Comparison of ENCODE assay signal across 2 worm cellular contexts in the genomic region with DNA sequence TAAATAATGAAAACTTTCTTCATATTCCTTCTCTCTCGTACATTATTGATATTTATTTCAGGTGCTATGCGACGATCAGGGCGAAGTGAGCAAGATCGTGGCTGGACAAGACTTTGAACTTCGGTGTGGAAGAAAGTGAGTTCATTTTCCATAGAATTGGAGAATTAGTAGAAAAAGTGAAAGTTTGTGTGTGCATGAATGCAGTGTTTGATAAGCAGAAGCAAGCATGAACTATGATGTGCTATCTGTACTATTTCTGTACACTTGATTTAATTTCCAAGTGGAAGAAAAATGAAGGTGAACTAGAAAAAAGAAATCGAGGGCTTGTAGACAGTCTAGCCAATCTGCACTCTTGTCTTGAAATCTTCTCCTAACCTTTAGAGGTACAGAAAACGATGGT.
TF ChIP-seq lines count a peak whose summit lies in the region.

No protein-coding gene starts in this region.

TF ChIP-seq in whole organism, L1 larva, 84 proteins besides CTCF, POLR2A, EP300 and RAD21 (continued from another document):
- no peak for TF ChIP-seq mdl-1 (tag; optimal IDR thresholded peaks at IDR 0.05; lab: Kevin White, UChicago)
- no peak for TF ChIP-seq sup-37 (GFP tag; optimal IDR thresholded peaks at IDR 0.05; lab: Kevin White, UChicago)
- no peak for TF ChIP-seq pqm-1 (tag; optimal IDR thresholded peaks at IDR 0.05; lab: Kevin White, UChicago)
- 0 out of 2 replicates have a peak, but pooled peaks have one; percentile 9 for TF ChIP-seq nhr-19 (GFP tag; conservative IDR thresholded peaks at IDR 0.05; lab: Robert Waterston, UW)
- no peak for TF ChIP-seq sptf-1 (tag; optimal IDR thresholded peaks at IDR 0.05; lab: Kevin White, UChicago)
- peak; percentile 18 for TF ChIP-seq nhr-20 (tag; optimal IDR thresholded peaks at IDR 0.05; lab: Kevin White, UChicago)
- TF ChIP-seq fkh-4 (tag; optimal IDR thresholded peaks at IDR 0.05; lab: Kevin White, UChicago; ENCODE audit: borderline replicate concordance) = no peak
- no peak for TF ChIP-seq grh-1 (GFP tag; IDR thresholded peaks at IDR 0.05; lab: Robert Waterston, UW)
- peak; percentile 54 for TF ChIP-seq blmp-1 (tag; optimal IDR thresholded peaks at IDR 0.05; lab: Kevin White, UChicago)
- no peak for TF ChIP-seq fkh-10 (GFP tag; optimal IDR thresholded peaks at IDR 0.05; lab: Kevin White, UChicago)
- no peak for TF ChIP-seq tlp-1 (tag; optimal IDR thresholded peaks at IDR 0.05; lab: Kevin White, UChicago)
- no peak for TF ChIP-seq ceh-8 (GFP tag; optimal IDR thresholded peaks at IDR 0.05; lab: Kevin White, UChicago)
- no peak for TF ChIP-seq dpl-1 (GFP tag; optimal IDR thresholded peaks at IDR 0.05; lab: Kevin White, UChicago)
- TF ChIP-seq aha-1 (tag; optimal IDR thresholded peaks at IDR 0.05; lab: Kevin White, UChicago) = no peak
- TF ChIP-seq ceh-63 (GFP tag; optimal IDR thresholded peaks at IDR 0.05; lab: Kevin White, UChicago) = no peak
- TF ChIP-seq ceh-90 (tag; optimal IDR thresholded peaks at IDR 0.05; lab: Kevin White, UChicago) = no peak
- TF ChIP-seq nhr-76 (tag; optimal IDR thresholded peaks at IDR 0.05; lab: Kevin White, UChicago) = no peak
- TF ChIP-seq alr-1 (tag; optimal IDR thresholded peaks at IDR 0.05; lab: Kevin White, UChicago; ENCODE audit: borderline replicate concordance) = no peak
- TF ChIP-seq hlh-4 (tag; optimal IDR thresholded peaks at IDR 0.05; lab: Kevin White, UChicago) = no peak
- no peak for TF ChIP-seq sox-4 (tag; optimal IDR thresholded peaks at IDR 0.05; lab: Kevin White, UChicago)
- peak; percentile 76 for TF ChIP-seq elt-2 (tag; optimal IDR thresholded peaks at IDR 0.05; lab: Kevin White, UChicago)
- TF ChIP-seq fkh-8 (tag; optimal IDR thresholded peaks at IDR 0.05; lab: Kevin White, UChicago) = no peak
- no peak for TF ChIP-seq hlh-17 (GFP tag; optimal IDR thresholded peaks at IDR 0.05; lab: Kevin White, UChicago; ENCODE audit: borderline replicate concordance)
- TF ChIP-seq hpl-2 (GFP tag; optimal IDR thresholded peaks at IDR 0.05; lab: Kevin White, UChicago) = no peak
- no peak for TF ChIP-seq pax-3 (tag; optimal IDR thresholded peaks at IDR 0.05; lab: Kevin White, UChicago)
- TF ChIP-seq vab-15 (tag; optimal IDR thresholded peaks at IDR 0.05; lab: Kevin White, UChicago) = no peak
- no peak for TF ChIP-seq nhr-12 (tag; optimal IDR thresholded peaks at IDR 0.05; lab: Kevin White, UChicago)
- no peak for TF ChIP-seq Y116A8C.19 (tag; optimal IDR thresholded peaks at IDR 0.05; lab: Kevin White, UChicago; ENCODE audit: borderline replicate concordance)
- no peak for TF ChIP-seq xbp-1 (tag; optimal IDR thresholded peaks at IDR 0.05; lab: Kevin White, UChicago)
- TF ChIP-seq zag-1 (tag; optimal IDR thresholded peaks at IDR 0.05; lab: Kevin White, UChicago) = no peak
- TF ChIP-seq mep-1 (tag; optimal IDR thresholded peaks at IDR 0.05; lab: Kevin White, UChicago) = no peak
- no peak for TF ChIP-seq dsc-1 (tag; optimal IDR thresholded peaks at IDR 0.05; lab: Kevin White, UChicago)
- TF ChIP-seq efl-1 (optimal IDR thresholded peaks at IDR 0.05; lab: Kevin White, UChicago) = no peak
- no peak for TF ChIP-seq efl-1 (GFP tag; optimal IDR thresholded peaks at IDR 0.05 in 1 of 2; lab: Kevin White, UChicago)
- no peak for TF ChIP-seq rnt-1 (tag; optimal IDR thresholded peaks at IDR 0.05; lab: Kevin White, UChicago)
TF ChIP-seq in whole organism, L1 larva: peak in this region for 6.

TF ChIP-seq in whole organism, L4 larva, 104 proteins besides CTCF, POLR2A, EP300 and RAD21 (continued from another document):
- TF ChIP-seq tra-1 (GFP tag; IDR thresholded peaks at IDR 0.05; lab: Robert Waterston, UW) (0 out of 2 replicates have a peak, but pooled peaks have one; percentile 33), daf-19 (GFP tag; conservative IDR thresholded peaks at IDR 0.05; lab: Robert Waterston, UW) (no peak), snpc-4 (tag; optimal IDR thresholded peaks at IDR 0.05; lab: Kevin White, UChicago) (no peak), dpl-1 (GFP tag; optimal IDR thresholded peaks at IDR 0.05; lab: Kevin White, UChicago) (no peak), ztf-11 (tag; optimal IDR thresholded peaks at IDR 0.05; lab: Kevin White, UChicago) (no peak), nhr-25 (tag; optimal IDR thresholded peaks at IDR 0.05; lab: Kevin White, UChicago; ENCODE audit: borderline replicate concordance, insufficient read depth) (no peak), pqm-1 (tag; optimal IDR thresholded peaks at IDR 0.05; lab: Kevin White, UChicago) (peak; percentile 68), D1046.2 (GFP tag; IDR thresholded peaks at IDR 0.05; lab: Robert Waterston, UW) (no peak), skn-1 (tag; optimal IDR thresholded peaks at IDR 0.05; lab: Kevin White, UChicago) (no peak), mes-2 (tag; optimal IDR thresholded peaks at IDR 0.05; lab: Kevin White, UChicago; ENCODE audit: poor library complexity, severe bottlenecking) (peak; percentile 22), nhr-10 (tag; optimal IDR thresholded peaks at IDR 0.05; lab: Kevin White, UChicago) (peak; percentile 72), F44E2.7 (GFP tag; IDR thresholded peaks at IDR 0.05; lab: Robert Waterston, UW) (no peak), T20F7.1 (GFP tag; optimal IDR thresholded peaks at IDR 0.05; lab: Kevin White, UChicago) (peak; percentile 1), duxl-1 (tag; optimal IDR thresholded peaks at IDR 0.05; lab: Kevin White, UChicago; ENCODE audit: poor library complexity) (no peak), spr-3 (GFP tag; optimal IDR thresholded peaks at IDR 0.05; lab: Kevin White, UChicago) (no peak), nhr-48 (tag; optimal IDR thresholded peaks at IDR 0.05; lab: Kevin White, UChicago) (peak; percentile 70), ama-1 (optimal IDR thresholded peaks at IDR 0.05; lab: Kevin White, UChicago) (no peak), daf-16 (GFP tag; optimal IDR thresholded peaks at IDR 0.05; lab: Kevin White, UChicago) (no peak), daf-16 (tag; optimal IDR thresholded peaks at IDR 0.05; lab: Kevin White, UChicago) (peak; percentile 63), lir-3 (tag; optimal IDR thresholded peaks at IDR 0.05; lab: Kevin White, UChicago) (no peak), zfp-2 (tag; optimal IDR thresholded peaks at IDR 0.05; lab: Kevin White, UChicago) (no peak), madf-5 (GFP tag; IDR thresholded peaks at IDR 0.05; lab: Robert Waterston, UW) (no peak), ceh-82 (tag; optimal IDR thresholded peaks at IDR 0.05; lab: Kevin White, UChicago) (no peak), php-3 (GFP tag; IDR thresholded peaks at IDR 0.05; lab: Robert Waterston, UW) (no peak), set-16 (GFP tag; IDR thresholded peaks at IDR 0.05; lab: Robert Waterston, UW) (no peak), hlh-30 (tag; optimal IDR thresholded peaks at IDR 0.05; lab: Kevin White, UChicago; ENCODE audit: insufficient read depth) (peak; percentile 28), nhr-42 (GFP tag; IDR thresholded peaks at IDR 0.05; lab: Robert Waterston, UW) (no peak), Y105C5A.15 (GFP tag; IDR thresholded peaks at IDR 0.05; lab: Robert Waterston, UW) (no peak), lin-29 (GFP tag; IDR thresholded peaks at IDR 0.05; lab: Robert Waterston, UW) (no peak), daf-8 (GFP tag; IDR thresholded peaks at IDR 0.05; lab: Robert Waterston, UW) (no peak), tag-97 (GFP tag; IDR thresholded peaks at IDR 0.05; lab: Robert Waterston, UW) (no peak), fkh-10 (GFP tag; optimal IDR thresholded peaks at IDR 0.05; lab: Kevin White, UChicago) (no peak), spr-1 (tag; optimal IDR thresholded peaks at IDR 0.05; lab: Kevin White, UChicago) (no peak), F10B5.3 (tag; optimal IDR thresholded peaks at IDR 0.05; lab: Kevin White, UChicago) (no peak), R02D3.7 (tag; optimal IDR thresholded peaks at IDR 0.05; lab: Kevin White, UChicago) (no peak), cey-2 (tag; optimal IDR thresholded peaks at IDR 0.05; lab: Kevin White, UChicago; ENCODE audit: borderline replicate concordance, insufficient read depth) (no peak), mxl-3 (GFP tag; optimal IDR thresholded peaks at IDR 0.05; lab: Kevin White, UChicago) (peak; percentile 25), lsy-2 (tag; optimal IDR thresholded peaks at IDR 0.05; lab: Kevin White, UChicago) (no peak), F37D6.2 (tag; optimal IDR thresholded peaks at IDR 0.05; lab: Kevin White, UChicago) (no peak), Y75B8A.6 (GFP tag; IDR thresholded peaks at IDR 0.05; lab: Robert Waterston, UW) (no peak), mdt-29 (GFP tag; IDR thresholded peaks at IDR 0.05; lab: Robert Waterston, UW) (no peak), zfp-3 (GFP tag; conservative IDR thresholded peaks at IDR 0.05; lab: Robert Waterston, UW) (no peak), lin-38 (GFP tag; IDR thresholded peaks at IDR 0.05; lab: Robert Waterston, UW) (no peak), mep-1 (tag; optimal IDR thresholded peaks at IDR 0.05; lab: Kevin White, UChicago) (peak; percentile 33), ceh-20 (GFP tag; IDR thresholded peaks at IDR 0.05; lab: Robert Waterston, UW) (no peak), nhr-41 (GFP tag; IDR thresholded peaks at IDR 0.05; lab: Robert Waterston, UW) (no peak), ceh-62 (tag; optimal IDR thresholded peaks at IDR 0.05; lab: Kevin White, UChicago) (no peak), daf-12 (tag; optimal IDR thresholded peaks at IDR 0.05; lab: Kevin White, UChicago) (no peak), lin-39 (tag; optimal IDR thresholded peaks at IDR 0.05; lab: Kevin White, UChicago) (no peak), nhr-111 (GFP tag; optimal IDR thresholded peaks at IDR 0.05; lab: Kevin White, UChicago) (no peak), lin-1 (GFP tag; IDR thresholded peaks at IDR 0.05; lab: Robert Waterston, UW) (no peak), ZK337.2 (GFP tag; IDR thresholded peaks at IDR 0.05; lab: Robert Waterston, UW) (no peak), zip-11 (GFP tag; IDR thresholded peaks at IDR 0.05; lab: Robert Waterston, UW) (no peak), ztf-7 (tag; optimal IDR thresholded peaks at IDR 0.05; lab: Kevin White, UChicago) (no peak), nhr-6 (tag; optimal IDR thresholded peaks at IDR 0.05; lab: Kevin White, UChicago) (no peak), attf-4 (tag; optimal IDR thresholded peaks at IDR 0.05; lab: Kevin White, UChicago) (no peak), zag-1 (tag; optimal IDR thresholded peaks at IDR 0.05; lab: Kevin White, UChicago) (no peak), mxl-2 (GFP tag; conservative IDR thresholded peaks at IDR 0.05; lab: Robert Waterston, UW) (no peak), ceh-28 (tag; optimal IDR thresholded peaks at IDR 0.05; lab: Kevin White, UChicago) (no peak), lin-13 (GFP tag; optimal IDR thresholded peaks at IDR 0.05; lab: Kevin White, UChicago) (no peak), aha-1 (tag; lab: Kevin White, UChicago) (peak; percentile 13), lin-15B (tag; optimal IDR thresholded peaks at IDR 0.05; lab: Kevin White, UChicago) (no peak), vab-7 (GFP tag; IDR thresholded peaks at IDR 0.05; lab: Robert Waterston, UW) (no peak), F26F4.8 (GFP tag; conservative IDR thresholded peaks at IDR 0.05; lab: Robert Waterston, UW) (no peak), ZK546.5 (tag; optimal IDR thresholded peaks at IDR 0.05; lab: Kevin White, UChicago) (no peak), dmd-8 (GFP tag; IDR thresholded peaks at IDR 0.05; lab: Robert Waterston, UW) (no peak), saeg-2 (GFP tag; IDR thresholded peaks at IDR 0.05; lab: Robert Waterston, UW) (no peak), hlh-11 (tag; optimal IDR thresholded peaks at IDR 0.05; lab: Kevin White, UChicago) (peak; percentile 77), egl-43 (GFP tag; IDR thresholded peaks at IDR 0.05; lab: Robert Waterston, UW) (no peak), dmd-9 (GFP tag; IDR thresholded peaks at IDR 0.05; lab: Robert Waterston, UW) (no peak), nhr-77 (tag; optimal IDR thresholded peaks at IDR 0.05; lab: Kevin White, UChicago) (no peak), mdl-1 (tag; optimal IDR thresholded peaks at IDR 0.05; lab: Kevin White, UChicago) (peak in 1 of 2 experiments; percentile 32), unc-130 (GFP tag; optimal IDR thresholded peaks at IDR 0.05; lab: Kevin White, UChicago) (no peak), ctbp-1 (GFP tag; IDR thresholded peaks at IDR 0.05; lab: Robert Waterston, UW) (no peak), T26A8.4 (GFP tag; IDR thresholded peaks at IDR 0.05; lab: Robert Waterston, UW) (no peak), dve-1 (tag; optimal IDR thresholded peaks at IDR 0.05; lab: Kevin White, UChicago; ENCODE audit: insufficient read depth) (peak; percentile 76), ceh-44 (GFP tag; IDR thresholded peaks at IDR 0.05; lab: Robert Waterston, UW) (no peak), nhr-11 (tag; optimal IDR thresholded peaks at IDR 0.05; lab: Kevin White, UChicago) (no peak)
